Fruit fly (Drosophila melanogaster) whole organism, adult: ENCODE data around the gene GABA-B-R2.

Source experiments
- CG12768 ChIP-seq: fragments of 200-800 bp; sonication (Bioruptor generic); optimal IDR thresholded peaks from 2 replicates; lab custom pipeline; 2017; ENCODE audit warnings: missing biosample characterization, missing genetic modification characterization, mild to moderate bottlenecking, moderate library complexity, missing genetic modification reagents
- CG33017 ChIP-seq: fragments of 200-800 bp; sonication (Bioruptor generic); optimal IDR thresholded peaks from 2 replicates; lab custom pipeline; 2018; ENCODE audit warnings: missing biosample characterization, mild to moderate bottlenecking, missing genetic modification characterization, moderate library complexity
- CG5204 ChIP-seq: fragments of 200-800 bp; sonication (Bioruptor generic); optimal IDR thresholded peaks from 2 replicates; lab custom pipeline; 2016; ENCODE audit warnings: missing biosample characterization, missing genetic modification characterization
- CG7045 ChIP-seq: fragments of 200-800 bp; sonication (Bioruptor generic); optimal IDR thresholded peaks from 2 replicates; lab custom pipeline; 2017; ENCODE audit warnings: missing biosample characterization, mild to moderate bottlenecking, missing genetic modification characterization
- CG7101 ChIP-seq: fragments of 200-800 bp; sonication (Bioruptor generic); optimal IDR thresholded peaks from 2 replicates; lab custom pipeline; 2018; ENCODE audit warnings: missing biosample characterization, mild to moderate bottlenecking, missing genetic modification characterization, moderate library complexity
- Clk ChIP-seq: fragments of 200-800 bp; sonication (Bioruptor generic); optimal IDR thresholded peaks from 2 replicates; lab custom pipeline; 2017; ENCODE audit warnings: missing biosample characterization, missing genetic modification characterization
- Crg-1 ChIP-seq: fragments of 200-800 bp; sonication (Bioruptor generic); optimal IDR thresholded peaks from 2 replicates; lab custom pipeline; 2016; ENCODE audit warnings: missing biosample characterization, missing genetic modification characterization
- Mnt ChIP-seq: fragments of 200-800 bp; sonication (Bioruptor generic); optimal IDR thresholded peaks from 2 replicates; lab custom pipeline; 2016; ENCODE audit warnings: missing biosample characterization, mild to moderate bottlenecking, missing genetic modification characterization
- cnc ChIP-seq, 2 experiments: fragments of >200 bp; optimal IDR thresholded peaks; 2 replicates each; lab custom pipeline; 2017
- kay ChIP-seq: fragments of 200-800 bp; sonication (Bioruptor generic); peaks from one replicate; lab custom pipeline; 2016; ENCODE audit warnings: missing biosample characterization, missing genetic modification characterization, borderline replicate concordance
- tj ChIP-seq: fragments of 200-800 bp; sonication (Bioruptor generic); optimal IDR thresholded peaks from 3 replicates; lab custom pipeline; 2017; ENCODE audit warnings: missing biosample characterization, mild to moderate bottlenecking, missing genetic modification characterization, moderate library complexity

- peak; percentile 52 for TF ChIP-seq kay (GFP tag; lab: Kevin White, UChicago)
- TF ChIP-seq CG7101 = no peak
- TF ChIP-seq Clk = no peak
- no peak for TF ChIP-seq tj (GFP tag; lab: Kevin White, UChicago)
- no peak for TF ChIP-seq Crg-1 (GFP tag; lab: Kevin White, UChicago)
- no peak for TF ChIP-seq CG7045 (GFP tag; lab: Kevin White, UChicago)
- TF ChIP-seq CG33017 (tag; lab: Kevin White, UChicago) = no peak
- no peak for TF ChIP-seq CG5204 (GFP tag; lab: Kevin White, UChicago)
- TF ChIP-seq Mnt = no peak
- no peak for TF ChIP-seq CG12768 (GFP tag; lab: Kevin White, UChicago)
- no peak for TF ChIP-seq cnc (optimal IDR thresholded peaks at IDR 0.05; lab: Kevin White, UChicago)
Measured at dm6 chr3R:21753099-21753498, 22.5 kb downstream of the GABA-B-R2 start.
